Fruit fly (Drosophila melanogaster): ENCODE data around the gene Tango14.

The Tango14 gene

DNA sequence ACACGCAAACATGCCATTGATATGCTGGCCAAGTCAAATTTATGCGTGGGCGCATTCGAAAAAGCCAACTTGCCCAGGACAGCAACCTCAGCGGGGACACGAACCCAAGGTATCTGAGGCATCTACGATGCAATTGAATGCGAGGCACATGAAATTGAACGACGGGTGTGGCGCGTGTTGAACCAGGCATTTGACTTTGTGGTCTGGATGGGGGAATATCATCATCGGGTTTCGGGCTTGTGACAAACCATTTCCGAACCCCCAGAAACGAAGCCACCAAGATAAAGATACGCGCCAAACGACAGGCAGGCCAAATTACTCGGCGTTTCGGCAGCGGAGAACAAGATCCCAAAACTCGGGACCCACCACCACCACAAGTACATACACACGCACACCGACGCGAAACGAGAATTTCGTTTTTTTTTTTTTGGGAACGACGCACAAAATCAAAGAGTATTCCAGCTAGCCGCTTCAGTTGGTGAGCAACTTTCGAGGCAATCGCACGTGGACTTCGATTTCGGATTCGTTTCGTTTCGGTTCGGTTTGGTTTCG is 15.7 kb upstream of the Tango14 start, which contains the start of gene MFS3 (continued):
- TF ChIP-seq CG11723 (GFP tag; optimal IDR thresholded peaks at IDR 0.05) (no peak), Antp (GFP tag; optimal IDR thresholded peaks at IDR 0.05) (no peak), CG1647 (GFP tag; optimal IDR thresholded peaks at IDR 0.05) (no peak), Neu2 (GFP tag; optimal IDR thresholded peaks at IDR 0.05; ENCODE audit: borderline replicate concordance) (no peak), CG8478 (optimal IDR thresholded peaks at IDR 0.05) (no peak), pita (GFP tag; optimal IDR thresholded peaks at IDR 0.05) (peak; percentile 66), Sox100B (GFP tag; optimal IDR thresholded peaks at IDR 0.05) (no peak), Blimp-1 (GFP tag; optimal IDR thresholded peaks at IDR 0.05) (no peak), Spps (tag; optimal IDR thresholded peaks at IDR 0.05) (no peak), CG14441 (GFP tag; IDR thresholded peaks at IDR 0.05) (no peak), unc-4 (GFP tag; IDR thresholded peaks at IDR 0.05; ENCODE audit: partially characterized antibody) (no peak), Hr51 (GFP tag; optimal IDR thresholded peaks at IDR 0.05) (peak in 1 of 2 experiments; percentile 21), bbx (GFP tag; IDR thresholded peaks at IDR 0.05; ENCODE audit: partially characterized antibody) (peak; percentile 38; the same call in 1 of the 2 replicates), CG15011 (GFP tag; optimal IDR thresholded peaks at IDR 0.05) (no peak), CG8944 (GFP tag; optimal IDR thresholded peaks at IDR 0.05) (no peak), CG16779 (GFP tag; IDR thresholded peaks at IDR 0.05) (no peak), CG9727 (GFP tag; optimal IDR thresholded peaks at IDR 0.05) (no peak), Dip2 (GFP tag; IDR thresholded peaks at IDR 0.05) (no peak), CG14860 (GFP tag; IDR thresholded peaks at IDR 0.05; ENCODE audit: partially characterized antibody) (no peak), tx (GFP tag; optimal IDR thresholded peaks at IDR 0.05) (no peak), ap (GFP tag; IDR thresholded peaks at IDR 0.05) (no peak), bigmax (GFP tag; optimal IDR thresholded peaks at IDR 0.05) (no peak), CG34376 (GFP tag; optimal IDR thresholded peaks at IDR 0.05) (peak; percentile 24), CG2199 (GFP tag; IDR thresholded peaks at IDR 0.05) (no peak), gro (GFP tag; optimal IDR thresholded peaks at IDR 0.05) (peak; percentile 26), prd (optimal IDR thresholded peaks at IDR 0.05) (no peak), prd (GFP tag; IDR thresholded peaks at IDR 0.05) (no peak), fu2 (GFP tag; optimal IDR thresholded peaks at IDR 0.05) (no peak), sima (GFP tag; optimal IDR thresholded peaks at IDR 0.05) (no peak), jumu (GFP tag; optimal IDR thresholded peaks at IDR 0.05) (no peak), E2f2 (GFP tag; IDR thresholded peaks at IDR 0.05) (peak; percentile 76), CG3281 (GFP tag; optimal IDR thresholded peaks at IDR 0.05) (no peak), nerfin-1 (tag; optimal IDR thresholded peaks at IDR 0.05) (no peak), croc (GFP tag; conservative IDR thresholded peaks at IDR 0.05) (no peak), dysf (GFP tag; IDR thresholded peaks at IDR 0.05) (0 out of 3 replicates have a peak, but pooled peaks have one; percentile 22), eyg (GFP tag; optimal IDR thresholded peaks at IDR 0.05) (no peak), wek (GFP tag; optimal IDR thresholded peaks at IDR 0.05) (no peak), sqz (GFP tag; optimal IDR thresholded peaks at IDR 0.05) (peak; percentile 96), tgo (GFP tag; IDR thresholded peaks at IDR 0.05) (no peak), wor (GFP tag; IDR thresholded peaks at IDR 0.05) (no peak), CG1233 (GFP tag; optimal IDR thresholded peaks at IDR 0.05) (no peak), CG12299 (tag; optimal IDR thresholded peaks at IDR 0.05) (no peak), ems (GFP tag; optimal IDR thresholded peaks at IDR 0.05) (no peak), ind (GFP tag; optimal IDR thresholded peaks at IDR 0.05) (no peak), Sin3A (optimal IDR thresholded peaks at IDR 0.05) (no peak), ato (GFP tag; IDR thresholded peaks at IDR 0.05; ENCODE audit: partially characterized antibody) (no peak), trem (tag; optimal IDR thresholded peaks at IDR 0.05) (no peak), Vsx1 (GFP tag; optimal IDR thresholded peaks at IDR 0.05) (peak; percentile 8), shn (GFP tag; optimal IDR thresholded peaks at IDR 0.05) (no peak), CG9437 (GFP tag; optimal IDR thresholded peaks at IDR 0.05) (no peak), fd102C (GFP tag; optimal IDR thresholded peaks at IDR 0.05) (no peak), az2 (GFP tag; optimal IDR thresholded peaks at IDR 0.05) (no peak)
